Worm (Caenorhabditis elegans) whole organism, late embryonic: ENCODE measurements around the gene dhs-9.

Source experiments
- K09A11.1 ChIP-seq: sonication (generic microtip); optimal IDR thresholded peaks from 2 replicates; lab custom pipeline; 2017; ENCODE audit warnings: antibody characterized with exemption, mild to moderate bottlenecking, missing genetic modification characterization, missing compliant biosample characterization; ENCODE audit not compliant: insufficient read depth
- ama-1 ChIP-seq: fragments of 150-350 bp; optimal IDR thresholded peaks from 2 replicates; lab custom pipeline; 2014
- ceh-48 ChIP-seq: sonication (generic microtip); optimal IDR thresholded peaks from 2 replicates; lab custom pipeline; 2016; ENCODE audit warnings: missing genetic modification characterization, inconsistent platforms, missing compliant biosample characterization
- ceh-9 ChIP-seq: sonication (generic microtip); optimal IDR thresholded peaks from 2 replicates; lab custom pipeline; 2016; ENCODE audit warnings: mild to moderate bottlenecking, missing genetic modification characterization, inconsistent platforms, missing compliant biosample characterization
- hlh-8 ChIP-seq: sonication (generic microtip); optimal IDR thresholded peaks from 2 replicates; lab custom pipeline; 2016; ENCODE audit warnings: missing genotype, missing genetic modification characterization, missing compliant biosample characterization
- nfya-1 ChIP-seq: sonication (generic microtip); optimal IDR thresholded peaks from 2 replicates; lab custom pipeline; 2017; ENCODE audit warnings: missing genetic modification characterization, mild to moderate bottlenecking, missing compliant biosample characterization, antibody characterized with exemption, moderate library complexity
- pag-3 ChIP-seq: sonication (generic microtip); optimal IDR thresholded peaks from 2 replicates; lab custom pipeline; 2016; ENCODE audit warnings: missing compliant biosample characterization, missing genetic modification characterization, borderline replicate concordance
- pha-2 ChIP-seq: sonication (generic microtip); optimal IDR thresholded peaks from 2 replicates; lab custom pipeline; 2017; ENCODE audit warnings: mild to moderate bottlenecking, missing genetic modification characterization, missing compliant biosample characterization
- syd-9 ChIP-seq: sonication (generic microtip); optimal IDR thresholded peaks from 2 replicates; lab custom pipeline; 2016; ENCODE audit warnings: mild to moderate bottlenecking, missing genetic modification characterization, moderate library complexity, missing compliant biosample characterization
- tbx-2 ChIP-seq: sonication (generic microtip); optimal IDR thresholded peaks from 2 replicates; lab custom pipeline; 2016; ENCODE audit warnings: missing genetic modification characterization, missing compliant biosample characterization

DNA sequence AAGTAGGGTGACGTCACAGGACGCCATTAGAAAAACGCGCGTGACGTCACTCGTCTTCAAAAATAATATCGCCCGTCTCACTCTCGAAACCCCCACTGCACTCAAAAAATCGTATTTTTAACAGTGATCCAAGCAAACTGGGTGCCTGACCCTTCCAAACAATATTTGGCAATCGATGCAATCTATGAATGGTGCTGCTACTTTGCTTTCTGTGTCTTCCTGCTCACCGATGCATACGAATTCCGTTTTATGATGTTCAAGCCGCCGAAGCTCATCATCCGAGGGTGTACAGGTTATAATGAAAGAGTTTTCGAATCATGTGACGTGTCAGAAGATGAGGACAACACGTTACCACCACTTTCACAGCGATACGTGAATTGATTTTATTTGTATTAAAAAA lies 39.7 kb upstream of the dhs-9 start, which contains the start of gene W03A5.1:
- TF ChIP-seq nfya-1 (tag; lab: Kevin White, UChicago) (no peak), tbx-2 (no peak), pha-2 (no peak), pag-3 (tag; lab: Kevin White, UChicago) (no peak), K09A11.1 (tag; lab: Kevin White, UChicago) (no peak), ceh-9 (no peak), ceh-48 (tag; lab: Kevin White, UChicago) (no peak), syd-9 (tag; lab: Kevin White, UChicago) (no peak), hlh-8 (no peak), ama-1 (no peak)
